Worm (Caenorhabditis elegans): Measurements from ENCODE around the gene hst-2.
A peak's percentile ranks its signal among the peaks of the same experiment; 100 is the strongest.

The hst-2 gene

ce11 chrX:11206953-11207352 is at the start of gene hst-2:
Gene hst-2, minus strand, starts transcription at chrX:11207155.
- peak; percentile 42 for TF ChIP-seq him-1 (tag; optimal IDR thresholded peaks at IDR 0.05)
- no peak for TF ChIP-seq dao-5 (tag; optimal IDR thresholded peaks at IDR 0.05)
- peak; percentile 46 for TF ChIP-seq W03F9.2 (tag; optimal IDR thresholded peaks at IDR 0.05)

- TF ChIP-seq dao-5 (tag; optimal IDR thresholded peaks at IDR 0.05) (no peak), W03F9.2 (tag; optimal IDR thresholded peaks at IDR 0.05) (peak; percentile 24), him-1 (tag; optimal IDR thresholded peaks at IDR 0.05) (peak; percentile 37)
Measured at ce11 chrX:11252429-11252828, 45.5 kb upstream of the hst-2 start.

- TF ChIP-seq dao-5 (tag; optimal IDR thresholded peaks at IDR 0.05) (no peak), W03F9.2 (tag; optimal IDR thresholded peaks at IDR 0.05) (no peak), him-1 (tag; optimal IDR thresholded peaks at IDR 0.05) (no peak)
Measured at ce11 chrX:11251928-11252327, 45.0 kb upstream of the hst-2 start.

ce11 chrX:11250983-11251382 is 44.0 kb upstream of the hst-2 start:
- TF ChIP-seq dao-5 (tag; optimal IDR thresholded peaks at IDR 0.05) (no peak), W03F9.2 (tag; optimal IDR thresholded peaks at IDR 0.05) (no peak), him-1 (tag; optimal IDR thresholded peaks at IDR 0.05) (no peak)

- TF ChIP-seq dao-5 (tag; optimal IDR thresholded peaks at IDR 0.05) (no peak), W03F9.2 (tag; optimal IDR thresholded peaks at IDR 0.05) (no peak)
Measured at ce11 chrX:11249392-11249791, 42.4 kb upstream of the hst-2 start.

- TF ChIP-seq dao-5 (tag; optimal IDR thresholded peaks at IDR 0.05) (no peak), W03F9.2 (tag; optimal IDR thresholded peaks at IDR 0.05) (no peak), him-1 (tag; optimal IDR thresholded peaks at IDR 0.05) (no peak)
Measured at ce11 chrX:11248083-11248482, 41.1 kb upstream of the hst-2 start.

- TF ChIP-seq W03F9.2 (tag; optimal IDR thresholded peaks at IDR 0.05) (no peak), dao-5 (tag; optimal IDR thresholded peaks at IDR 0.05) (no peak), him-1 (tag; optimal IDR thresholded peaks at IDR 0.05) (no peak)
Measured at ce11 chrX:11245056-11245455, 38.1 kb upstream of the hst-2 start.

- TF ChIP-seq him-1 (tag; optimal IDR thresholded peaks at IDR 0.05): no peak
- TF ChIP-seq dao-5 (tag; optimal IDR thresholded peaks at IDR 0.05): no peak
- no peak for TF ChIP-seq W03F9.2 (tag; optimal IDR thresholded peaks at IDR 0.05)
Measured at ce11 chrX:11243604-11244003, 36.6 kb upstream of the hst-2 start.

ce11 chrX:11241479-11241878 is 34.5 kb upstream of the hst-2 start:
- TF ChIP-seq W03F9.2 (tag; optimal IDR thresholded peaks at IDR 0.05) (no peak), him-1 (tag; optimal IDR thresholded peaks at IDR 0.05) (no peak), dao-5 (tag; optimal IDR thresholded peaks at IDR 0.05) (no peak)

ce11 chrX:11240585-11241115 is 33.7 kb upstream of the hst-2 start, which contains the start of gene C34F6.10:
Gene C34F6.10, minus strand, starts transcription at chrX:11240635.
- TF ChIP-seq W03F9.2 (tag; optimal IDR thresholded peaks at IDR 0.05) (no peak), dao-5 (tag; optimal IDR thresholded peaks at IDR 0.05) (no peak), him-1 (tag; optimal IDR thresholded peaks at IDR 0.05) (no peak)

- no peak for TF ChIP-seq W03F9.2 (tag; optimal IDR thresholded peaks at IDR 0.05)
- no peak for TF ChIP-seq dao-5 (tag; optimal IDR thresholded peaks at IDR 0.05)
- no peak for TF ChIP-seq him-1 (tag; optimal IDR thresholded peaks at IDR 0.05)
Measured at ce11 chrX:11226595-11226994, 19.6 kb upstream of the hst-2 start, which contains the start of gene C34F6.12. Gene C34F6.12, minus strand, starts transcription at chrX:11226695.

ce11 chrX:11222597-11223218 is 15.8 kb upstream of the hst-2 start, which contains the start of gene C34F6.9:
Gene C34F6.9, minus strand, starts transcription at chrX:11222647.
- TF ChIP-seq W03F9.2 (tag; optimal IDR thresholded peaks at IDR 0.05): no peak
- TF ChIP-seq him-1 (tag; optimal IDR thresholded peaks at IDR 0.05): no peak
- TF ChIP-seq dao-5 (tag; optimal IDR thresholded peaks at IDR 0.05): no peak

ce11 chrX:11215420-11216050 is 8.6 kb upstream of the hst-2 start, which contains the start of the genes C34F6.7 and idh-2:
Gene C34F6.7, minus strand, starts transcription at chrX:11215470.
Gene idh-2, plus strand, starts transcription at chrX:11216000.
- TF ChIP-seq dao-5 (tag; optimal IDR thresholded peaks at IDR 0.05) (no peak), W03F9.2 (tag; optimal IDR thresholded peaks at IDR 0.05) (peak; percentile 18), him-1 (tag; optimal IDR thresholded peaks at IDR 0.05) (no peak)

ce11 chrX:11211360-11211759 is 4.4 kb upstream of the hst-2 start:
- TF ChIP-seq dao-5 (tag; optimal IDR thresholded peaks at IDR 0.05) (no peak), W03F9.2 (tag; optimal IDR thresholded peaks at IDR 0.05) (no peak), him-1 (tag; optimal IDR thresholded peaks at IDR 0.05) (no peak)

All from whole organism, L4/young adult.